Fruit fly (Drosophila melanogaster) whole organism, wandering third instar larva: ENCODE measurements around the gene slp2.

ENCODE experiments used
- CG9705 ChIP-seq: fragments of 200-800 bp; sonication (Bioruptor generic); optimal IDR thresholded peaks from 2 replicates; lab custom pipeline; 2018; ENCODE audit warnings: missing biosample characterization, mild to moderate bottlenecking, missing genetic modification characterization
- Dfd ChIP-seq: fragments of >200 bp; optimal IDR thresholded peaks from 2 replicates; lab custom pipeline; 2017; ENCODE audit warnings: missing biosample characterization, missing genetic modification characterization
- GATAd ChIP-seq: sonication (Bioruptor generic); optimal IDR thresholded peaks from 2 replicates; lab custom pipeline; 2016; ENCODE audit warnings: missing biosample characterization, missing genetic modification characterization
- dl ChIP-seq, 2 experiments: fragments of 175-275, 200-275 bp in 1 of 2; fragments of 200-275 bp in 1 of 2; sonication (Bioruptor generic); optimal IDR thresholded peaks; lab custom pipeline; 2018; ENCODE audit warnings: mild to moderate bottlenecking in 2 of 2, missing biosample characterization in 2 of 2, missing genetic modification characterization in 2 of 2, moderate library complexity in 2 of 2; ENCODE audit not compliant: partially characterized antibody in 2 of 2, insufficient read depth in 1 of 2
- ey ChIP-seq: fragments of 200-800 bp; sonication (Bioruptor generic); optimal IDR thresholded peaks from 2 replicates; lab custom pipeline; 2016; ENCODE audit warnings: missing biosample characterization, missing genetic modification characterization
- fru ChIP-seq: fragments of 200-800 bp; sonication (Bioruptor generic); optimal IDR thresholded peaks from 3 replicates; lab custom pipeline; 2016; ENCODE audit warnings: missing biosample characterization, mild to moderate bottlenecking, missing genetic modification characterization
- lola ChIP-seq: fragments of >200 bp; optimal IDR thresholded peaks from 2 replicates; lab custom pipeline; 2017; ENCODE audit warnings: missing biosample characterization, missing genetic modification characterization
- psq ChIP-seq: fragments of 200-800 bp; sonication (Bioruptor generic); optimal IDR thresholded peaks from 3 replicates; lab custom pipeline; 2017; ENCODE audit warnings: missing biosample characterization, mild to moderate bottlenecking, missing genetic modification characterization, moderate library complexity

DNA sequence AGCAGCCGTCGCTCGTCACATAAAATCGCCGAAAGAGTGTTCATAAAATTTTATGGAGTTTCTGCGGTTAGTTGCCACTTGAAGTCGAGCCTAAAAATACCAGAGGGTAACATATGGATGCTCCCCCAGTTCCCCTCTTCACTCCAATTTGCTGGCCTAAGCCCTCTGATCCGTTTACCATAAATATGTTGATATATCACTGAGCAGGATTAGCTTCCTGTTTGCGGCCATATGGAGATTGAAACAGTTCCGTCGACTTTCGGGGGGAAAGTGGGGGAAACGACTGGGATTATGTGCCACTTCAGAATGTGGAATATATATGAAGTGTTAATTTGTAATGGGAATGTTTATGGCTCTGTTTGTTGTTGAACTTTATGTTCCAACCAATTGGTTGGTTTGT lies 22.5 kb upstream of the slp2 start:
- TF ChIP-seq lola (GFP tag; lab: Kevin White, UChicago) (no peak), psq (GFP tag; lab: Kevin White, UChicago) (no peak), CG9705 (GFP tag; lab: Kevin White, UChicago) (no peak), GATAd (GFP tag; lab: Kevin White, UChicago) (no peak), Dfd (no peak), dl (GFP tag; optimal IDR thresholded peaks at IDR 0.05; lab: Kevin White, UChicago; ENCODE audit: insufficient read depth in 1 of 2, partially characterized antibody in 2 of 2) (no peak), fru (no peak), ey (GFP tag; lab: Kevin White, UChicago) (no peak)
